Fruit fly (Drosophila melanogaster) whole organism, pupa: ENCODE results near the gene CG3104.

Source experiments
- CG10348 ChIP-seq: fragments of 200-800 bp; sonication (Bioruptor generic); IDR thresholded peaks from 2 replicates; pipeline ENCODE4 v1.3.6; 2022; ENCODE audit warnings: missing biosample characterization, missing genetic modification characterization
- CG12605 ChIP-seq: fragments of 200-800 bp; sonication (Bioruptor generic); IDR thresholded peaks from 2 replicates; pipeline ENCODE4 v1.3.6; 2022; ENCODE audit warnings: missing biosample characterization, missing genetic modification characterization
- CG13204 ChIP-seq: fragments of 200-800 bp; sonication (Bioruptor generic); optimal IDR thresholded peaks from 2 replicates; lab custom pipeline; 2018; ENCODE audit warnings: missing biosample characterization, mild to moderate bottlenecking, missing genetic modification characterization, moderate library complexity
- CG14655 ChIP-seq: fragments of 200-800 bp; sonication (Bioruptor generic); optimal IDR thresholded peaks from 3 replicates; lab custom pipeline; 2017; ENCODE audit warnings: mild to moderate bottlenecking, missing biosample characterization, missing genetic modification reagents, missing genetic modification characterization
- CG15710 ChIP-seq: fragments of 200-800 bp; sonication (Bioruptor generic); optimal IDR thresholded peaks from 2 replicates; lab custom pipeline; 2018; ENCODE audit warnings: missing biosample characterization, mild to moderate bottlenecking, missing genetic modification characterization, moderate library complexity
- CG17806 ChIP-seq: fragments of 200-800 bp; sonication (Bioruptor generic); optimal IDR thresholded peaks from 2 replicates; lab custom pipeline; 2018; ENCODE audit warnings: missing biosample characterization, mild to moderate bottlenecking, missing genetic modification characterization, moderate library complexity
- CG32121 ChIP-seq: fragments of 200-800 bp; sonication (Bioruptor generic); IDR thresholded peaks from 2 replicates; pipeline ENCODE4 v1.3.6; 2022; ENCODE audit warnings: missing biosample characterization, missing genetic modification characterization
- CG34367 ChIP-seq: fragments of 200-800 bp; sonication (Bioruptor generic); optimal IDR thresholded peaks from 2 replicates; lab custom pipeline; 2018; ENCODE audit warnings: missing biosample characterization, mild to moderate bottlenecking, missing genetic modification characterization
- CG4496 ChIP-seq: fragments of 200-800 bp; sonication (Bioruptor generic); IDR thresholded peaks from 3 replicates; pipeline ENCODE4 v1.3.6; 2022; ENCODE audit warnings: missing biosample characterization, missing genetic modification characterization
- CG8159 ChIP-seq: fragments of 200-800 bp; sonication (Bioruptor generic); optimal IDR thresholded peaks from 3 replicates; lab custom pipeline; 2018; ENCODE audit warnings: missing biosample characterization, mild to moderate bottlenecking, missing genetic modification characterization, moderate library complexity
- CG8301 ChIP-seq: fragments of 200-800 bp; sonication (Bioruptor generic); optimal IDR thresholded peaks from 2 replicates; lab custom pipeline; 2018; ENCODE audit warnings: missing biosample characterization, mild to moderate bottlenecking, missing genetic modification characterization
- CG9948 ChIP-seq: fragments of 200-800 bp; sonication (Bioruptor generic); optimal IDR thresholded peaks from 2 replicates; lab custom pipeline; 2018; ENCODE audit warnings: missing biosample characterization, mild to moderate bottlenecking, missing genetic modification characterization, moderate library complexity
- D1 ChIP-seq: fragments of 200-800 bp; sonication (Bioruptor generic); optimal IDR thresholded peaks from 2 replicates; lab custom pipeline; 2018; ENCODE audit warnings: missing biosample characterization, mild to moderate bottlenecking, missing genetic modification characterization, moderate library complexity
- EcR ChIP-seq: fragments of 200-800 bp; sonication (Bioruptor generic); optimal IDR thresholded peaks from 3 replicates; lab custom pipeline; 2019; ENCODE audit warnings: missing biosample characterization, missing genetic modification characterization, mild to moderate bottlenecking, moderate library complexity, missing genetic modification reagents
- Ets98B ChIP-seq: fragments of 200-800 bp; sonication (Bioruptor generic); IDR thresholded peaks from 2 replicates; pipeline ENCODE4 v1.3.6; 2022; ENCODE audit warnings: missing biosample characterization, missing genetic modification characterization
- Pif1A ChIP-seq: fragments of 200-800 bp; sonication (Bioruptor generic); optimal IDR thresholded peaks from 3 replicates; lab custom pipeline; 2016; ENCODE audit warnings: missing biosample characterization, missing genetic modification characterization
- Pif1B ChIP-seq: fragments of 200-800 bp; sonication (Bioruptor generic); optimal IDR thresholded peaks from 3 replicates; lab custom pipeline; 2016; ENCODE audit warnings: missing biosample characterization, missing genetic modification characterization
- Snoo ChIP-seq: fragments of 200-800 bp; sonication (Bioruptor generic); optimal IDR thresholded peaks from 3 replicates; lab custom pipeline; 2017; ENCODE audit warnings: missing biosample characterization, mild to moderate bottlenecking, missing genetic modification characterization, inconsistent platforms
- fd96Ca ChIP-seq: fragments of 200-800 bp; sonication (Bioruptor generic); IDR thresholded peaks from 3 replicates; pipeline ENCODE4 v1.3.6; 2022; ENCODE audit warnings: missing biosample characterization, missing genetic modification characterization
- gl ChIP-seq: fragments of 200-800 bp; sonication (Bioruptor generic); optimal IDR thresholded peaks from 2 replicates; lab custom pipeline; 2018; ENCODE audit warnings: missing biosample characterization, mild to moderate bottlenecking, missing genetic modification characterization
- rn ChIP-seq: fragments of 200-800 bp; sonication (Bioruptor generic); IDR thresholded peaks from 2 replicates; pipeline ENCODE4 v1.3.6; 2022; ENCODE audit warnings: missing biosample characterization, missing genetic modification characterization

The CG3104 gene

dm6 chr2L:2901445-2901844 lies 45.9 kb upstream of the CG3104 start:
- TF ChIP-seq CG8159, result no peak
- no peak for TF ChIP-seq rn
- TF ChIP-seq, all 21 proteins: peak for 0

dm6 chr2L:2900392-2901028 lies 44.9 kb upstream of the CG3104 start:
- TF ChIP-seq CG15710 (tag; lab: Kevin White, UChicago) (no peak), Pif1A (GFP tag; lab: Kevin White, UChicago) (no peak), CG8301 (tag; lab: Kevin White, UChicago) (no peak), EcR (peak; percentile 75), CG8159 (no peak), Snoo (tag; lab: Kevin White, UChicago) (no peak), D1 (tag; lab: Kevin White, UChicago) (no peak), CG9948 (tag; lab: Kevin White, UChicago) (no peak), CG4496 (no peak), CG14655 (peak; percentile 4), CG13204 (no peak), rn (no peak)

dm6 chr2L:2898247-2898646 lies 42.7 kb upstream of the CG3104 start:
- TF ChIP-seq EcR (peak; percentile 13), CG9948 (tag; lab: Kevin White, UChicago) (no peak)
- TF ChIP-seq, all 21 proteins: peak for 1

dm6 chr2L:2897710-2898109 lies 42.1 kb upstream of the CG3104 start:
- TF ChIP-seq Pif1A (GFP tag; lab: Kevin White, UChicago) (no peak), rn (no peak), CG10348 (no peak), CG12605 (GFP tag; lab: Robert Waterston, UW) (no peak), Pif1B (no peak), CG17806 (no peak), CG8301 (tag; lab: Kevin White, UChicago) (no peak), D1 (tag; lab: Kevin White, UChicago) (no peak), Snoo (tag; lab: Kevin White, UChicago) (no peak), CG14655 (no peak), CG9948 (tag; lab: Kevin White, UChicago) (no peak), CG32121 (GFP tag; lab: Robert Waterston, UW) (no peak)

- peak; percentile 62 for TF ChIP-seq CG8301 (tag; lab: Kevin White, UChicago)
- TF ChIP-seq Ets98B, result peak; percentile 91
- TF ChIP-seq CG12605 (GFP tag; lab: Robert Waterston, UW), result peak; percentile 70; the same call in 1 of the 2 replicates
- 0 out of 2 replicates have a peak, but pooled peaks have one; percentile 33 for TF ChIP-seq CG10348
- peak; percentile 74 for TF ChIP-seq CG14655
- peak; percentile 71 for TF ChIP-seq rn
- TF ChIP-seq Snoo (tag; lab: Kevin White, UChicago), result peak; percentile 8
- TF ChIP-seq CG13204, result no peak
- TF ChIP-seq Pif1B, result peak; percentile 59
- no peak for TF ChIP-seq gl
- peak; percentile 79 for TF ChIP-seq Pif1A (GFP tag; lab: Kevin White, UChicago)
- TF ChIP-seq CG9948 (tag; lab: Kevin White, UChicago), result peak; percentile 60
- peak; percentile 84 for TF ChIP-seq CG32121 (GFP tag; lab: Robert Waterston, UW)
- peak; percentile 85 for TF ChIP-seq fd96Ca (GFP tag; lab: Robert Waterston, UW)
- TF ChIP-seq CG17806, result peak; percentile 56
- TF ChIP-seq CG8159, result peak; percentile 54
- TF ChIP-seq EcR, result no peak
- peak; percentile 37 for TF ChIP-seq D1 (tag; lab: Kevin White, UChicago)
- TF ChIP-seq CG4496, result peak; percentile 90
- peak; percentile 12 for TF ChIP-seq CG34367 (tag; lab: Kevin White, UChicago)
- TF ChIP-seq CG15710 (tag; lab: Kevin White, UChicago), result peak; percentile 37
Observed at dm6 chr2L:2897024-2897549, 41.5 kb upstream of the CG3104 start.

dm6 chr2L:2894356-2894755 lies 38.8 kb upstream of the CG3104 start:
- no peak for TF ChIP-seq CG14655
- TF ChIP-seq CG12605 (GFP tag; lab: Robert Waterston, UW), result no peak
- no peak for TF ChIP-seq CG32121 (GFP tag; lab: Robert Waterston, UW)
- no peak for TF ChIP-seq CG4496
- no peak for TF ChIP-seq D1 (tag; lab: Kevin White, UChicago)
- TF ChIP-seq CG9948 (tag; lab: Kevin White, UChicago), result no peak
- no peak for TF ChIP-seq EcR
- TF ChIP-seq Ets98B, result no peak
- no peak for TF ChIP-seq CG17806
- TF ChIP-seq Snoo (tag; lab: Kevin White, UChicago), result no peak
- no peak for TF ChIP-seq Pif1A (GFP tag; lab: Kevin White, UChicago)
- TF ChIP-seq CG10348, result no peak
- no peak for TF ChIP-seq CG34367 (tag; lab: Kevin White, UChicago)
- no peak for TF ChIP-seq CG8159

dm6 chr2L:2891200-2891599 lies 35.6 kb upstream of the CG3104 start:
- TF ChIP-seq Ets98B (no peak), D1 (tag; lab: Kevin White, UChicago) (no peak), CG8159 (no peak), Pif1A (GFP tag; lab: Kevin White, UChicago) (no peak), CG12605 (GFP tag; lab: Robert Waterston, UW) (no peak), CG9948 (tag; lab: Kevin White, UChicago) (no peak), Pif1B (no peak), CG32121 (GFP tag; lab: Robert Waterston, UW) (no peak), gl (no peak), CG10348 (no peak)
